Fruit fly (Drosophila melanogaster): Measurements from ENCODE around the gene cv.

Gene cv

DNA sequence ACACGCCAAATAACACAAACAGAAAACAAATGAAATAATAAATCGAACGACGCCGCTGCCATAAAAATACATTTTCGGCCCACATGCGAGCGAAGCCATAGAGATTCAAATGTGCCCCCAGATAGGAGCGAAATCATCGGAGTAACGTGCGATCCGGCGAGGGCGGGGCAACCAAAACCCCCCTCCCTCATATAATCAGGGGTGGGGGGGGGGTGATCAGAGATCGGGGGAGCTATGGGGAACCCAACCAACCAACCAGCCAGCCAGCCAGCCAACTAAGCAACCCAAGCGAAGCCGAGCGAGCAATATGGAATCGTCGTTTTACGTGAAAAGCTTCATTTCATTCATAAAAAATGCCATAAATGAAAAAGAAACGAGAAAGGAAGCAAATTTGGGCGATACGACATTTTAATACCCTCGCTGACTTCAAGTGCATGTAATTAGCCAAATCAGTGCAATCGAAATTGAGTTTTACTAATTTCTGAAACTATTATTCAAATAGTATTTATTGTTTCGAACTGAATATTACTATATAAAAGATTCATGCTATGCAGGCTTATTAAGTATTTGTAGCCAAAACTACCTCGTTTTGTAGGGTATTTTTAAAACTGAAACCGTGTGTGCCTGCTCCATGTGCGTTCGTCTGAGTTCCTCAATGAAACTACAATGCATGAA lies 10.2 kb downstream of the cv start:
- TF ChIP-seq CG4496 (GFP tag; IDR thresholded peaks at IDR 0.05): no peak; the same call in 2 of the 3 replicates
- TF ChIP-seq CG8301 (tag; optimal IDR thresholded peaks at IDR 0.05): peak; percentile 65
- peak; percentile 15 for TF ChIP-seq CG34367 (tag; optimal IDR thresholded peaks at IDR 0.05)
- peak; percentile 59 for TF ChIP-seq CG15710 (tag; optimal IDR thresholded peaks at IDR 0.05)
- TF ChIP-seq CG32121 (GFP tag; IDR thresholded peaks at IDR 0.05): peak; percentile 26; the same call in 1 of the 2 replicates
- peak; percentile 70 for TF ChIP-seq CG8159 (tag; optimal IDR thresholded peaks at IDR 0.05)
- 0 out of 2 replicates have a peak, but pooled peaks have one; percentile 31 for TF ChIP-seq Ets98B (GFP tag; IDR thresholded peaks at IDR 0.05)
- TF ChIP-seq rn (GFP tag; IDR thresholded peaks at IDR 0.05): 0 out of 2 replicates have a peak, but pooled peaks have one; percentile 30
- TF ChIP-seq CG12605 (GFP tag; IDR thresholded peaks at IDR 0.05): 0 out of 2 replicates have a peak, but pooled peaks have one; percentile 11
- peak; percentile 55 for TF ChIP-seq Pif1B (GFP tag; optimal IDR thresholded peaks at IDR 0.05)
- peak; percentile 53 for TF ChIP-seq CG9948 (tag; optimal IDR thresholded peaks at IDR 0.05)
- no peak for TF ChIP-seq fd96Ca (GFP tag; IDR thresholded peaks at IDR 0.05)
- no peak for TF ChIP-seq D1 (tag; optimal IDR thresholded peaks at IDR 0.05)
- peak; percentile 40 for TF ChIP-seq Snoo (tag; optimal IDR thresholded peaks at IDR 0.05)
- TF ChIP-seq EcR (GFP tag; optimal IDR thresholded peaks at IDR 0.05): no peak
- TF ChIP-seq CG14655 (GFP tag; optimal IDR thresholded peaks at IDR 0.05): peak; percentile 54
- TF ChIP-seq CG10348 (GFP tag; IDR thresholded peaks at IDR 0.05): no peak
- peak; percentile 62 for TF ChIP-seq CG17806 (tag; optimal IDR thresholded peaks at IDR 0.05)
- peak; percentile 60 for TF ChIP-seq Pif1A (GFP tag; optimal IDR thresholded peaks at IDR 0.05)
- TF ChIP-seq gl (tag; optimal IDR thresholded peaks at IDR 0.05): no peak

DNA sequence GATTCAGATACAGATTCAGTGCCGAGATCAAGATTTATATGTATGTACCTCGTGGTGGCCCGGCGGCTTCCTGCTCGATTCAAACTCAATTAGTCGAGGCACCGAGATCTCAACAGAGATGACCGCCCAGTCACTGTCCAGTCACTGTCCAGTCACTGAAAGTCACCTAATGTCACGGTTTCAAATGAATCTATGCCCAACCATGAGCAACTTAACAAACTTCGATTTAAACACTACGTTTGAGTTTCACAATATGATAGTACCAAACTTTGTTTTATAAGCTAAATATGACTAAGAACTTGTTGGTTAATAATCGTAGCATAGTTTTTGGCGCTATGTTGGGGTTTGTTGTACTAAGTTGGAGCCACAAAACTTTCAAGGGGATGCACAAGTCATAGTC lies 15.3 kb downstream of the cv start:
- no peak for TF ChIP-seq CG14655 (GFP tag; optimal IDR thresholded peaks at IDR 0.05)
- no peak for TF ChIP-seq CG13204 (GFP tag; optimal IDR thresholded peaks at IDR 0.05)
- TF ChIP-seq D1 (tag; optimal IDR thresholded peaks at IDR 0.05): no peak
- no peak for TF ChIP-seq CG15710 (tag; optimal IDR thresholded peaks at IDR 0.05)
- no peak for TF ChIP-seq CG34367 (tag; optimal IDR thresholded peaks at IDR 0.05)
- TF ChIP-seq Snoo (tag; optimal IDR thresholded peaks at IDR 0.05): no peak
- TF ChIP-seq CG12605 (GFP tag; IDR thresholded peaks at IDR 0.05): no peak
- no peak for TF ChIP-seq CG17806 (tag; optimal IDR thresholded peaks at IDR 0.05)
- TF ChIP-seq fd96Ca (GFP tag; IDR thresholded peaks at IDR 0.05): no peak
- TF ChIP-seq CG9948 (tag; optimal IDR thresholded peaks at IDR 0.05): no peak
- no peak for TF ChIP-seq CG32121 (GFP tag; IDR thresholded peaks at IDR 0.05)
- TF ChIP-seq EcR (GFP tag; optimal IDR thresholded peaks at IDR 0.05): no peak
- TF ChIP-seq CG8159 (tag; optimal IDR thresholded peaks at IDR 0.05): no peak
- no peak for TF ChIP-seq CG8301 (tag; optimal IDR thresholded peaks at IDR 0.05)
- TF ChIP-seq gl (tag; optimal IDR thresholded peaks at IDR 0.05): no peak
- TF ChIP-seq Pif1A (GFP tag; optimal IDR thresholded peaks at IDR 0.05): no peak
- no peak for TF ChIP-seq Ets98B (GFP tag; IDR thresholded peaks at IDR 0.05)

DNA sequence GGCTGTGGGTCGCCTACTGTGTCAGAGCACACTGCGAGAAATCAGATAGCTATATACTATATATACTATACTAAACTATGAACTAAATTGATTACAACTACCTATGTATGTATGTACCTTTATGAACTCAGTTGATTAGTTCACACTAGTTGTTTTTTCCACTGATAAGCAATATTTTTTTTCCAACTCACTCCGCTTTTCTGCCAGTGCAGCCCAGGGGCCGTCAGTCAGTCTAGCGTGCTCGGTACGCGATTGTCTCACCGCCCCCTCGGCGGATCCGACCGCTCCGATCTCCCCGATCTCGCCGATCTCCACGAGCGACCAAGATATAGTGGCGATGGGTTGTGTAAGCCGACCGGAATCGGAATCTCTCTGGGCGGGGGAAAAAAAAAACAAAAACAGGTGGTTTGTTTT lies 16.1 kb downstream of the cv start:
- no peak for TF ChIP-seq EcR (GFP tag; optimal IDR thresholded peaks at IDR 0.05)
- TF ChIP-seq CG34367 (tag; optimal IDR thresholded peaks at IDR 0.05): peak; percentile 45
- TF ChIP-seq CG14655 (GFP tag; optimal IDR thresholded peaks at IDR 0.05): peak; percentile 85
- TF ChIP-seq CG12605 (GFP tag; IDR thresholded peaks at IDR 0.05): peak; percentile 87
- peak; percentile 62 for TF ChIP-seq CG15710 (tag; optimal IDR thresholded peaks at IDR 0.05)
- peak; percentile 86 for TF ChIP-seq CG8301 (tag; optimal IDR thresholded peaks at IDR 0.05)
- TF ChIP-seq CG10348 (GFP tag; IDR thresholded peaks at IDR 0.05): peak; percentile 53
- peak; percentile 95 for TF ChIP-seq Ets98B (GFP tag; IDR thresholded peaks at IDR 0.05)
- TF ChIP-seq CG4496 (GFP tag; IDR thresholded peaks at IDR 0.05): peak; percentile 97
- peak; percentile 71 for TF ChIP-seq Pif1A (GFP tag; optimal IDR thresholded peaks at IDR 0.05)
- TF ChIP-seq rn (GFP tag; IDR thresholded peaks at IDR 0.05): peak; percentile 86
- peak; percentile 62 for TF ChIP-seq CG9948 (tag; optimal IDR thresholded peaks at IDR 0.05)
- TF ChIP-seq CG13204 (GFP tag; optimal IDR thresholded peaks at IDR 0.05): no peak
- no peak for TF ChIP-seq Snoo (tag; optimal IDR thresholded peaks at IDR 0.05)
- TF ChIP-seq CG17806 (tag; optimal IDR thresholded peaks at IDR 0.05): peak; percentile 65
- TF ChIP-seq CG8159 (tag; optimal IDR thresholded peaks at IDR 0.05): peak; percentile 81
- TF ChIP-seq fd96Ca (GFP tag; IDR thresholded peaks at IDR 0.05): peak; percentile 97
- peak; percentile 57 for TF ChIP-seq gl (tag; optimal IDR thresholded peaks at IDR 0.05)
- peak; percentile 63 for TF ChIP-seq Pif1B (GFP tag; optimal IDR thresholded peaks at IDR 0.05)
- TF ChIP-seq CG32121 (GFP tag; IDR thresholded peaks at IDR 0.05): peak; percentile 94
- no peak for TF ChIP-seq D1 (tag; optimal IDR thresholded peaks at IDR 0.05)

DNA sequence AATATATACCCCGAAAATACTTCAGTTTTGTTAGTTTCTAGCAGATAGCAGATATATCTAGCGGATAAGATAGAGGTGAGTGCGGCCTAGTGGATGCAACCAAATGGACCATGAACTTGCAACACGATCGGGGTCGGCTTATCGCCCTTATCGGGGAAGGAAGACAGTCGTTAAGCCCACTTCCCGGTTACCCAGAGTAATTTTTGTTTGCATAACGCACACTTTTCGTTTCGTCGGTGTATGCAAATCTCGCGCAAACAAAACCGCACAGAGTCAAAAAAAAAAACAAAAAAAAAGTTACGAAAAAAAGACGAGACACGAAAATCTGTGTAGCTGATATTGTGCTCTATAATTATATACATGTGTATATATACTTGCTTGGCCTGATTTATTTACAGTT lies 23.2 kb downstream of the cv start:
- TF ChIP-seq D1 (tag; optimal IDR thresholded peaks at IDR 0.05): no peak
- no peak for TF ChIP-seq gl (tag; optimal IDR thresholded peaks at IDR 0.05)
- no peak for TF ChIP-seq CG32121 (GFP tag; IDR thresholded peaks at IDR 0.05)
- no peak for TF ChIP-seq CG14655 (GFP tag; optimal IDR thresholded peaks at IDR 0.05)
- no peak for TF ChIP-seq CG4496 (GFP tag; IDR thresholded peaks at IDR 0.05)
- no peak for TF ChIP-seq Ets98B (GFP tag; IDR thresholded peaks at IDR 0.05)
- TF ChIP-seq CG12605 (GFP tag; IDR thresholded peaks at IDR 0.05): no peak
- TF ChIP-seq CG8159 (tag; optimal IDR thresholded peaks at IDR 0.05): no peak
- no peak for TF ChIP-seq CG15710 (tag; optimal IDR thresholded peaks at IDR 0.05)
- no peak for TF ChIP-seq Pif1A (GFP tag; optimal IDR thresholded peaks at IDR 0.05)
- no peak for TF ChIP-seq Snoo (tag; optimal IDR thresholded peaks at IDR 0.05)
- TF ChIP-seq CG34367 (tag; optimal IDR thresholded peaks at IDR 0.05): no peak
- TF ChIP-seq rn (GFP tag; IDR thresholded peaks at IDR 0.05): no peak
- no peak for TF ChIP-seq CG10348 (GFP tag; IDR thresholded peaks at IDR 0.05)

DNA sequence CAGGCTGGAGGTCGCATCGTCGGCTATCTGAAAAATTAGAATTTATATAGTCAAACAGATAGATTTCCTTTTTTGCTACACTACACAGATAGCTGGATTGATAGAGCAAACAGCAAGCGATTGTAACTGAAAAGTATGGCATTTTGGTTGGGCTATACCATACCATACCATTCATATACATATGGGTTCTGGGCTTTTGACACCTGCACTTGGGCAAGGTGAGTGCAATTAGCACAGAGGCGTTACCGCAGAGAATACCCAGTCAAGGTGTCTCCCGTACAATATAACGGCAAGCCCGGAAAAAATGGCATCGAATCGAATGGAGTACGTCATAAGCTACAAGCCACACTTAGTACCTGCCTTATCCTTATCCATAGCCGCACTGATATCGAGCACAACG lies 25.0 kb downstream of the cv start:
- TF ChIP-seq Snoo (tag; optimal IDR thresholded peaks at IDR 0.05) (no peak), CG32121 (GFP tag; IDR thresholded peaks at IDR 0.05) (no peak), CG14655 (GFP tag; optimal IDR thresholded peaks at IDR 0.05) (no peak), CG10348 (GFP tag; IDR thresholded peaks at IDR 0.05) (no peak), CG8159 (tag; optimal IDR thresholded peaks at IDR 0.05) (no peak), CG9948 (tag; optimal IDR thresholded peaks at IDR 0.05) (no peak), CG17806 (tag; optimal IDR thresholded peaks at IDR 0.05) (no peak), gl (tag; optimal IDR thresholded peaks at IDR 0.05) (no peak), Pif1A (GFP tag; optimal IDR thresholded peaks at IDR 0.05) (no peak), CG15710 (tag; optimal IDR thresholded peaks at IDR 0.05) (no peak), CG34367 (tag; optimal IDR thresholded peaks at IDR 0.05) (no peak), CG8301 (tag; optimal IDR thresholded peaks at IDR 0.05) (no peak), D1 (tag; optimal IDR thresholded peaks at IDR 0.05) (no peak), CG4496 (GFP tag; IDR thresholded peaks at IDR 0.05) (no peak), CG13204 (GFP tag; optimal IDR thresholded peaks at IDR 0.05) (no peak), Pif1B (GFP tag; optimal IDR thresholded peaks at IDR 0.05) (no peak), rn (GFP tag; IDR thresholded peaks at IDR 0.05) (no peak), fd96Ca (GFP tag; IDR thresholded peaks at IDR 0.05) (no peak), Ets98B (GFP tag; IDR thresholded peaks at IDR 0.05) (no peak)
